Comparison of ENCODE assay signal across 2 worm cellular contexts in genomic region chrII:8546975-8547374, ce11.
A peak's percentile ranks its signal among the peaks of the same experiment; 100 is the strongest.
TF ChIP-seq lines count a peak whose summit lies in the region.

No protein-coding gene starts in this region.

TF ChIP-seq in whole organism, L1 larva, 84 proteins besides CTCF, POLR2A, EP300 and RAD21 (continued from another document):
- TF ChIP-seq unc-30 (tag; optimal IDR thresholded peaks at IDR 0.05; lab: Kevin White, UChicago) (no peak), lin-14 (GFP tag; optimal IDR thresholded peaks at IDR 0.05; lab: Kevin White, UChicago) (no peak), C16A3.4 (tag; optimal IDR thresholded peaks at IDR 0.05; lab: Kevin White, UChicago) (peak; percentile 78), mep-1 (tag; optimal IDR thresholded peaks at IDR 0.05; lab: Kevin White, UChicago) (peak; percentile 66), C34B4.2 (tag; optimal IDR thresholded peaks at IDR 0.05; lab: Kevin White, UChicago) (no peak), ceh-88 (GFP tag; IDR thresholded peaks at IDR 0.05; lab: Robert Waterston, UW) (no peak), unc-130 (tag; optimal IDR thresholded peaks at IDR 0.05; lab: Kevin White, UChicago) (no peak), nhr-71 (tag; optimal IDR thresholded peaks at IDR 0.05; lab: Kevin White, UChicago) (no peak), unc-98 (GFP tag; IDR thresholded peaks at IDR 0.05; lab: Robert Waterston, UW) (no peak)

TF ChIP-seq in whole organism, young adult, 124 proteins besides CTCF, POLR2A, EP300 and RAD21 (continued from another document):
- TF ChIP-seq him-1 (tag; optimal IDR thresholded peaks at IDR 0.05; lab: Kevin White, UChicago) (peak; percentile 82), F52B5.7 (tag; optimal IDR thresholded peaks at IDR 0.05; lab: Kevin White, UChicago) (no peak), lin-40 (tag; optimal IDR thresholded peaks at IDR 0.05; lab: Kevin White, UChicago) (no peak), ztf-28 (GFP tag; IDR thresholded peaks at IDR 0.05; lab: Robert Waterston, UW) (no peak), K12H6.12 (tag; optimal IDR thresholded peaks at IDR 0.05; lab: Kevin White, UChicago) (peak; percentile 6), F22D6.2 (tag; optimal IDR thresholded peaks at IDR 0.05; lab: Kevin White, UChicago) (no peak), Y67H2A.10 (GFP tag; conservative IDR thresholded peaks at IDR 0.05; lab: Robert Waterston, UW) (no peak), madf-10 (tag; optimal IDR thresholded peaks at IDR 0.05; lab: Kevin White, UChicago) (peak; percentile 60), somi-1 (GFP tag; optimal IDR thresholded peaks at IDR 0.05; lab: Kevin White, UChicago) (peak; percentile 70), ceh-100 (GFP tag; IDR thresholded peaks at IDR 0.05; lab: Robert Waterston, UW) (peak; percentile 49; the same call in 1 of the 2 replicates), lag-1 (GFP tag; IDR thresholded peaks at IDR 0.05; lab: Robert Waterston, UW) (peak; percentile 85; the same call in 1 of the 2 replicates), tbp1 (GFP tag; optimal IDR thresholded peaks at IDR 0.05; lab: Kevin White, UChicago) (peak; percentile 96), Y79H2A.3 (GFP tag; conservative IDR thresholded peaks at IDR 0.05; lab: Robert Waterston, UW) (0 out of 2 replicates have a peak, but pooled peaks have one; percentile 14), mcd-1 (GFP tag; IDR thresholded peaks at IDR 0.05; lab: Robert Waterston, UW) (peak; percentile 72; the same call in 1 of the 2 replicates), rcor-1 (GFP tag; IDR thresholded peaks at IDR 0.05; lab: Robert Waterston, UW) (0 out of 2 replicates have a peak, but pooled peaks have one; percentile 41), attf-5 (GFP tag; optimal IDR thresholded peaks at IDR 0.05; lab: Kevin White, UChicago) (no peak), aptf-2 (GFP tag; conservative IDR thresholded peaks at IDR 0.05; lab: Robert Waterston, UW) (no peak), tlf-1 (GFP tag; optimal IDR thresholded peaks at IDR 0.05; lab: Kevin White, UChicago) (peak; percentile 79)
TF ChIP-seq in whole organism, young adult: peak in this region for 77.
